Worm (Caenorhabditis elegans): ENCODE measurements around the gene DH11.5.

- TF ChIP-seq elt-3 (tag; optimal IDR thresholded peaks at IDR 0.05) = peak in 1 of 6 experiments; percentile 1
- TF ChIP-seq aly-2 (tag; optimal IDR thresholded peaks at IDR 0.05) = no peak
- no peak for TF ChIP-seq unc-62 (GFP tag; optimal IDR thresholded peaks at IDR 0.05)
- TF ChIP-seq lsy-2 (tag; optimal IDR thresholded peaks at IDR 0.05) = no peak
- TF ChIP-seq unc-130 (tag; optimal IDR thresholded peaks at IDR 0.05) = no peak
- TF ChIP-seq nhr-90 (tag; optimal IDR thresholded peaks at IDR 0.05; ENCODE audit: poor library complexity) = no peak
- no peak for TF ChIP-seq vab-15 (tag; optimal IDR thresholded peaks at IDR 0.05)
- no peak for TF ChIP-seq nhr-71 (tag; optimal IDR thresholded peaks at IDR 0.05)
- TF ChIP-seq lin-13 (GFP tag; optimal IDR thresholded peaks at IDR 0.05) = no peak
Measured at ce11 chrII:7940848-7941247, 35.6 kb upstream of the DH11.5 start, which contains the start of gene ZK669.3.

Measured in whole organism, L1 larva.